Fruit fly (Drosophila melanogaster) whole organism, pupa: ENCODE data around the gene CG7707.

ENCODE experiments used
- CG32121 ChIP-seq: fragments of 200-800 bp; sonication (Bioruptor generic); IDR thresholded peaks from 2 replicates; pipeline ENCODE4 v1.3.6; 2022; ENCODE audit warnings: missing biosample characterization, missing genetic modification characterization
- CG8159 ChIP-seq: fragments of 200-800 bp; sonication (Bioruptor generic); optimal IDR thresholded peaks from 3 replicates; lab custom pipeline; 2018; ENCODE audit warnings: missing biosample characterization, mild to moderate bottlenecking, missing genetic modification characterization, moderate library complexity
- CG8301 ChIP-seq: fragments of 200-800 bp; sonication (Bioruptor generic); optimal IDR thresholded peaks from 2 replicates; lab custom pipeline; 2018; ENCODE audit warnings: missing biosample characterization, mild to moderate bottlenecking, missing genetic modification characterization
- gl ChIP-seq: fragments of 200-800 bp; sonication (Bioruptor generic); optimal IDR thresholded peaks from 2 replicates; lab custom pipeline; 2018; ENCODE audit warnings: missing biosample characterization, mild to moderate bottlenecking, missing genetic modification characterization

DNA sequence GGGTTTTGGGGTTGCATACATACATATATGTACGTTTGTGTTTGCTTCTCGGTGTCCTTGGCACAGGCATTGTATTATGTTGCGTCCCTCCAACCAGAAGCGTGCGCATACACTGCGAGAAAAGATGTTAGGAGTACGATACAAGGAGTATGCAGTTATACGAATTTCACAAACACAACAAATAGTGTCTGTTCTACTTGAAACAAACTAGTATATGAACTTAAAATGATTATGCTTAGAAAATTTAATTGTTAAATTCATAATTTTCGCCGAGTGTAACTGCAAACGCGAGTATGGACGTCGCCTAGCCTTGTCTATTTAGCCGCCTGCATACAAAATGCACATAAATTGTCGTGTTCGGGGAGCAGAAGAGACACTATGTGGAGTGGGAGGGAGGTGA, 14.0 kb downstream of the CG7707 start:
- TF ChIP-seq CG8159 (tag; lab: Kevin White, UChicago) (peak; percentile 55), CG32121 (no peak), gl (tag; lab: Kevin White, UChicago) (no peak), CG8301 (peak; percentile 1)
